Fruit fly (Drosophila melanogaster): ENCODE measurements around the gene SLIRP1.
A peak's percentile ranks its signal among the peaks of the same experiment; 100 is the strongest.

The SLIRP1 gene

dm6 chrX:21366311-21366990 lies 47.4 kb upstream of the SLIRP1 start (continued):
- TF ChIP-seq cwo (GFP tag; optimal IDR thresholded peaks at IDR 0.05) = peak; percentile 91
- peak; percentile 37 for TF ChIP-seq CG31365 (tag; optimal IDR thresholded peaks at IDR 0.05)
- TF ChIP-seq D19A (tag; optimal IDR thresholded peaks at IDR 0.05) = peak; percentile 88
- peak; percentile 94 for TF ChIP-seq Sox100B (GFP tag; optimal IDR thresholded peaks at IDR 0.05)
- TF ChIP-seq NFAT (GFP tag; IDR thresholded peaks at IDR 0.05) = peak; percentile 68
- TF ChIP-seq MTF-1 (GFP tag; optimal IDR thresholded peaks at IDR 0.05; ENCODE audit: borderline replicate concordance) = peak; percentile 72
- peak; percentile 59 for TF ChIP-seq cato (GFP tag; optimal IDR thresholded peaks at IDR 0.05; ENCODE audit: borderline replicate concordance)
- peak; percentile 85 for TF ChIP-seq Xrp1 (GFP tag; IDR thresholded peaks at IDR 0.05)
- peak; percentile 77 for TF ChIP-seq H2.0 (GFP tag; IDR thresholded peaks at IDR 0.05)
- peak; percentile 86 for TF ChIP-seq CG9437 (GFP tag; optimal IDR thresholded peaks at IDR 0.05)
- TF ChIP-seq HLH54F (GFP tag; optimal IDR thresholded peaks at IDR 0.05) = peak; percentile 42
- peak; percentile 91 for TF ChIP-seq seq (GFP tag; IDR thresholded peaks at IDR 0.05)
- peak; percentile 37; the same call in 1 of the 2 replicates for TF ChIP-seq CG4360 (GFP tag; IDR thresholded peaks at IDR 0.05)
- peak; percentile 54; the same call in 1 of the 2 replicates for TF ChIP-seq bowl (GFP tag; IDR thresholded peaks at IDR 0.05)
- TF ChIP-seq tll (GFP tag; optimal IDR thresholded peaks at IDR 0.05) = no peak
- TF ChIP-seq CG9727 (GFP tag; optimal IDR thresholded peaks at IDR 0.05) = peak; percentile 92
- TF ChIP-seq zen (tag; optimal IDR thresholded peaks at IDR 0.05) = peak; percentile 74
- TF ChIP-seq dmrt11E (tag; optimal IDR thresholded peaks at IDR 0.05) = peak; percentile 81
- TF ChIP-seq CG42726 (GFP tag; IDR thresholded peaks at IDR 0.05; ENCODE audit: partially characterized antibody) = 0 out of 2 replicates have a peak, but pooled peaks have one; percentile 12
- TF ChIP-seq Lhr (GFP tag; optimal IDR thresholded peaks at IDR 0.05) = peak; percentile 71
- no peak for TF ChIP-seq Bgb (GFP tag; IDR thresholded peaks at IDR 0.05; ENCODE audit: partially characterized antibody)
- TF ChIP-seq Fer2 (tag; optimal IDR thresholded peaks at IDR 0.05) = peak; percentile 91
- TF ChIP-seq PHDP (tag; optimal IDR thresholded peaks at IDR 0.05) = peak; percentile 93
- TF ChIP-seq CG6175 (GFP tag; IDR thresholded peaks at IDR 0.05) = no peak
- TF ChIP-seq CG2116 (GFP tag; optimal IDR thresholded peaks at IDR 0.05) = peak; percentile 43
- peak; percentile 78 for TF ChIP-seq CG10431 (GFP tag; optimal IDR thresholded peaks at IDR 0.05)
- TF ChIP-seq CG17328 (GFP tag; IDR thresholded peaks at IDR 0.05) = peak; percentile 80; the same call in 1 of the 2 replicates
- TF ChIP-seq lmd (GFP tag; IDR thresholded peaks at IDR 0.05) = peak; percentile 93
- TF ChIP-seq slbo (GFP tag; IDR thresholded peaks at IDR 0.05) = peak; percentile 93
- no peak for TF ChIP-seq p53 (GFP tag; optimal IDR thresholded peaks at IDR 0.05)
- TF ChIP-seq MESR4 (GFP tag; optimal IDR thresholded peaks at IDR 0.05) = peak; percentile 9
- TF ChIP-seq Doc2 (GFP tag; IDR thresholded peaks at IDR 0.05) = peak; percentile 51; the same call in 1 of the 2 replicates
- peak; percentile 93 for TF ChIP-seq CG12299 (tag; optimal IDR thresholded peaks at IDR 0.05)
- TF ChIP-seq CG11723 (GFP tag; optimal IDR thresholded peaks at IDR 0.05) = peak; percentile 82
- peak; percentile 92 for TF ChIP-seq CG15601 (tag; optimal IDR thresholded peaks at IDR 0.05)
- TF ChIP-seq CG1602 (GFP tag; optimal IDR thresholded peaks at IDR 0.05) = peak; percentile 87
- no peak for TF ChIP-seq emc (GFP tag; optimal IDR thresholded peaks at IDR 0.05)
- TF ChIP-seq CG18599 (GFP tag; optimal IDR thresholded peaks at IDR 0.05) = peak; percentile 97
- TF ChIP-seq Side (GFP tag; optimal IDR thresholded peaks at IDR 0.05) = no peak
- TF ChIP-seq B-H1 (GFP tag; IDR thresholded peaks at IDR 0.05) = peak; percentile 83
- TF ChIP-seq dpn (GFP tag; optimal IDR thresholded peaks at IDR 0.05) = peak; percentile 45 to 90
- TF ChIP-seq fu2 (GFP tag; optimal IDR thresholded peaks at IDR 0.05) = no peak
- TF ChIP-seq tna (GFP tag; IDR thresholded peaks at IDR 0.05; ENCODE audit: partially characterized antibody) = no peak
- peak; percentile 75 for TF ChIP-seq rib (GFP tag; IDR thresholded peaks at IDR 0.05)
- TF ChIP-seq croc (GFP tag; conservative IDR thresholded peaks at IDR 0.05) = peak; percentile 83
- peak; percentile 29 for TF ChIP-seq CG13624 (GFP tag; optimal IDR thresholded peaks at IDR 0.05)
- peak; percentile 12 for TF ChIP-seq cg (GFP tag; optimal IDR thresholded peaks at IDR 0.05)
- TF ChIP-seq CG7839 (tag; optimal IDR thresholded peaks at IDR 0.05) = peak; percentile 96

Data from whole organism, embryonic.